Worm (Caenorhabditis elegans) whole organism, late embryonic: Measurements from ENCODE around the gene F21H12.3.

Source experiments
- C08G9.2 ChIP-seq: sonication (generic microtip); optimal IDR thresholded peaks from 2 replicates; lab custom pipeline; 2016; ENCODE audit warnings: mild to moderate bottlenecking, missing genetic modification characterization, moderate library complexity, missing compliant biosample characterization
- F13H6.1 ChIP-seq: sonication (generic microtip); optimal IDR thresholded peaks from 2 replicates; lab custom pipeline; 2016; ENCODE audit warnings: missing genetic modification characterization, missing compliant biosample characterization
- Y22D7AL.16 ChIP-seq: sonication (generic microtip); optimal IDR thresholded peaks from 2 replicates; lab custom pipeline; 2016; ENCODE audit warnings: missing genetic modification characterization, missing compliant biosample characterization
- ceh-18 ChIP-seq: sonication (generic microtip); optimal IDR thresholded peaks from 2 replicates; lab custom pipeline; 2016; ENCODE audit warnings: missing genetic modification characterization, missing compliant biosample characterization
- ceh-2 ChIP-seq: sonication (generic microtip); optimal IDR thresholded peaks from 2 replicates; lab custom pipeline; 2016; ENCODE audit warnings: missing genotype, missing genetic modification characterization, missing compliant biosample characterization
- ceh-24 ChIP-seq: sonication (generic microtip); optimal IDR thresholded peaks from 2 replicates; lab custom pipeline; 2016; ENCODE audit warnings: mild to moderate bottlenecking, missing genetic modification characterization, missing compliant biosample characterization
- ceh-30 ChIP-seq: fragments of 150-350 bp; optimal IDR thresholded peaks from 2 replicates; lab custom pipeline; 2014; ENCODE audit warnings: missing biosample characterization, missing genetic modification characterization
- ceh-31 ChIP-seq: sonication (generic microtip); optimal IDR thresholded peaks from 2 replicates; lab custom pipeline; 2016; ENCODE audit warnings: missing genetic modification characterization, missing compliant biosample characterization
- ceh-34 ChIP-seq: sonication (generic microtip); optimal IDR thresholded peaks from 2 replicates; lab custom pipeline; 2016; ENCODE audit warnings: mild to moderate bottlenecking, missing genetic modification characterization, missing compliant biosample characterization
- ceh-45 ChIP-seq: fragments of 200-800 bp; sonication (Bioruptor generic); IDR thresholded peaks from 2 replicates; pipeline ENCODE4 v1.3.6; 2022; ENCODE audit warnings: missing genetic modification reagents, missing genetic modification characterization, missing compliant biosample characterization
- ceh-48 ChIP-seq: sonication (generic microtip); optimal IDR thresholded peaks from 2 replicates; lab custom pipeline; 2016; ENCODE audit warnings: missing genetic modification characterization, inconsistent platforms, missing compliant biosample characterization
- ceh-6 ChIP-seq: fragments of 200-800 bp; sonication (Bioruptor generic); optimal IDR thresholded peaks from 2 replicates; lab custom pipeline; 2018; ENCODE audit warnings: mild to moderate bottlenecking, missing genetic modification characterization, missing compliant biosample characterization
- che-1 ChIP-seq: sonication (generic microtip); optimal IDR thresholded peaks from 2 replicates; lab custom pipeline; 2016; ENCODE audit warnings: mild to moderate bottlenecking, missing genetic modification characterization, missing compliant biosample characterization
- dmd-4 ChIP-seq: sonication (generic microtip); optimal IDR thresholded peaks from 2 replicates; lab custom pipeline; 2016; ENCODE audit warnings: borderline replicate concordance, missing genetic modification characterization, missing compliant biosample characterization
- dve-1 ChIP-seq: sonication (generic microtip); optimal IDR thresholded peaks from 2 replicates; lab custom pipeline; 2017; ENCODE audit warnings: antibody characterized with exemption, mild to moderate bottlenecking, missing genetic modification characterization, missing compliant biosample characterization
- elt-2 ChIP-seq: sonication (generic microtip); optimal IDR thresholded peaks from 2 replicates; lab custom pipeline; 2016; ENCODE audit warnings: missing genetic modification reagents, missing genetic modification characterization, missing compliant biosample characterization
- ets-4 ChIP-seq: sonication (generic microtip); optimal IDR thresholded peaks from 2 replicates; lab custom pipeline; 2016; ENCODE audit warnings: missing genetic modification characterization, missing compliant biosample characterization
- eyg-1 ChIP-seq: sonication (generic microtip); optimal IDR thresholded peaks from 2 replicates; lab custom pipeline; 2016; ENCODE audit warnings: missing genotype, missing genetic modification characterization, missing compliant biosample characterization
- fkh-10 ChIP-seq: fragments of 150-350 bp; optimal IDR thresholded peaks from 2 replicates; lab custom pipeline; 2014; ENCODE audit warnings: missing biosample characterization, missing genetic modification reagents, missing genetic modification characterization
- hlh-15 ChIP-seq: sonication (generic microtip); optimal IDR thresholded peaks from 2 replicates; lab custom pipeline; 2016; ENCODE audit warnings: missing genetic modification characterization, missing compliant biosample characterization
- lin-11 ChIP-seq: fragments of 200-800 bp; sonication (Bioruptor generic); optimal IDR thresholded peaks from 2 replicates; lab custom pipeline; 2018; ENCODE audit warnings: mild to moderate bottlenecking, missing genetic modification characterization, missing compliant biosample characterization
- nfya-1 ChIP-seq: sonication (generic microtip); optimal IDR thresholded peaks from 2 replicates; lab custom pipeline; 2017; ENCODE audit warnings: missing genetic modification characterization, mild to moderate bottlenecking, missing compliant biosample characterization, antibody characterized with exemption, moderate library complexity
- nhr-11 ChIP-seq: fragments of 150-350 bp; optimal IDR thresholded peaks from 2 replicates; lab custom pipeline; 2014; ENCODE audit warnings: missing biosample characterization, missing genetic modification characterization
- odd-2 ChIP-seq: sonication (generic microtip); optimal IDR thresholded peaks from 2 replicates; lab custom pipeline; 2017; ENCODE audit warnings: antibody characterized with exemption, mild to moderate bottlenecking, missing genetic modification characterization, missing compliant biosample characterization
- pha-2 ChIP-seq: sonication (generic microtip); optimal IDR thresholded peaks from 2 replicates; lab custom pipeline; 2017; ENCODE audit warnings: mild to moderate bottlenecking, missing genetic modification characterization, missing compliant biosample characterization
- pha-4 ChIP-seq: fragments of 150-350 bp; optimal IDR thresholded peaks from 2 replicates; lab custom pipeline; 2018; ENCODE audit warnings: missing biosample characterization, missing genetic modification reagents, missing genetic modification characterization
- pros-1 ChIP-seq: fragments of 150-350 bp; optimal IDR thresholded peaks from 2 replicates; lab custom pipeline; 2014; ENCODE audit warnings: missing biosample characterization, missing genetic modification reagents, missing genetic modification characterization
- rnt-1 ChIP-seq: sonication (generic microtip); optimal IDR thresholded peaks from 2 replicates; lab custom pipeline; 2016; ENCODE audit warnings: missing genetic modification characterization, missing compliant biosample characterization
- sdc-2 ChIP-seq: sonication (generic microtip); optimal IDR thresholded peaks from 2 replicates; lab custom pipeline; 2016; ENCODE audit warnings: missing genotype, missing genetic modification characterization, missing compliant biosample characterization
- sox-2 ChIP-seq: fragments of 200-800 bp; sonication (Bioruptor generic); IDR thresholded peaks from 2 replicates; pipeline ENCODE4 v1.3.6; 2022; ENCODE audit warnings: missing genetic modification reagents, missing genetic modification characterization, missing compliant biosample characterization
- sox-4 ChIP-seq: sonication (generic microtip); optimal IDR thresholded peaks from 2 replicates; lab custom pipeline; 2017; ENCODE audit warnings: mild to moderate bottlenecking, missing genetic modification characterization, inconsistent platforms, missing compliant biosample characterization
- syd-9 ChIP-seq: sonication (generic microtip); optimal IDR thresholded peaks from 2 replicates; lab custom pipeline; 2016; ENCODE audit warnings: mild to moderate bottlenecking, missing genetic modification characterization, moderate library complexity, missing compliant biosample characterization
- tbx-2 ChIP-seq: sonication (generic microtip); optimal IDR thresholded peaks from 2 replicates; lab custom pipeline; 2016; ENCODE audit warnings: missing genetic modification characterization, missing compliant biosample characterization
- ttx-3 ChIP-seq: sonication (generic microtip); optimal IDR thresholded peaks from 2 replicates; lab custom pipeline; 2016; ENCODE audit warnings: missing genetic modification reagents, missing genetic modification characterization, missing compliant biosample characterization
- unc-3 ChIP-seq, 2 experiments: fragments of 200-800 bp in 1 of 2; sonication (Bioruptor generic) in 1 of 2; sonication (generic microtip) in 1 of 2; conservative IDR thresholded peaks in 1 of 2; optimal IDR thresholded peaks in 1 of 2; 2 replicates each; pipeline versions ENCODE4 v1.3.6 to Lab custom; 2016 to 2022; ENCODE audit warnings: missing compliant biosample characterization in 2 of 2, missing genetic modification characterization in 2 of 2, missing genetic modification reagents in 1 of 2
- unc-42 ChIP-seq: sonication (generic microtip); optimal IDR thresholded peaks from 2 replicates; lab custom pipeline; 2016; ENCODE audit warnings: missing genotype, missing genetic modification characterization, missing compliant biosample characterization
- unc-86 ChIP-seq: sonication (generic microtip); optimal IDR thresholded peaks from 2 replicates; lab custom pipeline; 2016; ENCODE audit warnings: missing genetic modification characterization, missing compliant biosample characterization
- zip-5 ChIP-seq: sonication (generic microtip); optimal IDR thresholded peaks from 2 replicates; lab custom pipeline; 2016; ENCODE audit warnings: missing genetic modification characterization, missing compliant biosample characterization
- ztf-16 ChIP-seq: sonication (generic microtip); optimal IDR thresholded peaks from 2 replicates; lab custom pipeline; 2017; ENCODE audit warnings: missing genetic modification characterization, missing compliant biosample characterization

The F21H12.3 gene

ce11 chrII:6082620-6083019 lies at the start of gene F21H12.3:
Gene F21H12.3, plus strand, starts transcription at chrII:6082920.
- TF ChIP-seq ceh-34 (tag; lab: Kevin White, UChicago) (no peak), fkh-10 (GFP tag; lab: Kevin White, UChicago) (no peak), ceh-6 (GFP tag; lab: Kevin White, UChicago) (no peak), ceh-45 (no peak), ceh-31 (no peak)
- TF ChIP-seq, all 69 proteins: peak for 0

ce11 chrII:6043166-6043565 lies 39.6 kb upstream of the F21H12.3 start, which contains the start of gene R12C12.10:
Gene R12C12.10, minus strand, starts transcription at chrII:6043266.
- TF ChIP-seq pha-4 (tag; lab: Kevin White, UChicago): no peak
- TF ChIP-seq ztf-16 (tag; lab: Kevin White, UChicago): no peak
- TF ChIP-seq syd-9 (tag; lab: Kevin White, UChicago): no peak
- no peak for TF ChIP-seq ceh-18 (tag; lab: Kevin White, UChicago)
- TF ChIP-seq sox-2 (GFP tag; lab: Robert Waterston, UW): no peak
- no peak for TF ChIP-seq eyg-1
- no peak for TF ChIP-seq nhr-11 (tag; lab: Kevin White, UChicago)
- TF ChIP-seq tbx-2 (tag; lab: Kevin White, UChicago): no peak
- no peak for TF ChIP-seq che-1
- TF ChIP-seq Y22D7AL.16: no peak
- no peak for TF ChIP-seq dmd-4 (tag; lab: Kevin White, UChicago)
- no peak for TF ChIP-seq sox-4
- no peak for TF ChIP-seq unc-86 (tag; lab: Kevin White, UChicago)
- TF ChIP-seq ceh-2 (tag; lab: Kevin White, UChicago): no peak
- TF ChIP-seq ceh-48 (tag; lab: Kevin White, UChicago): no peak
- TF ChIP-seq rnt-1 (tag; lab: Kevin White, UChicago): no peak
- no peak for TF ChIP-seq zip-5 (tag; lab: Kevin White, UChicago)
- no peak for TF ChIP-seq ceh-24

DNA sequence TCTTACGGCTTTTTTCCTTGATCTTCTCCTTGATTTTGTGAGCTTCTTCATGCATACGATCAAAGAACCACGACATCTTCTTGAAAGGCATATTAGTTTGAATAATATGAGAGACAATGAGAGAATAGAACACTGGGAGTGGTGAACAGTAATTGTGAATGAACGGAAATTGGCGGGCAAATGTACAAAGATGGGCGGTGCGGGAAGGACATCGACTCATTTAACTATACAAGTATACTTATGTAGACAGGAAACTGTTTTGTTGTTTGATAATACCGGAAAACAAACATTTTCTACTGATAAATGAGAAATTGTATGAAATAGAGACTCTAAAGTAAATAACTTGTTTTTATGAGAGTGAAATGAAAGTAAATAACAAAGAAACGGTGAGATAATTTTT lies 37.7 kb upstream of the F21H12.3 start, which contains the start of gene R12C12.5:
TSS of gene R12C12.5 (minus strand) at position 101 of the 400 bp plus-strand sequence.
- no peak for TF ChIP-seq hlh-15 (tag; lab: Kevin White, UChicago)
- TF ChIP-seq nfya-1 (tag; lab: Kevin White, UChicago): no peak
- no peak for TF ChIP-seq pha-2 (tag; lab: Kevin White, UChicago)

- TF ChIP-seq ets-4 (tag; lab: Kevin White, UChicago): no peak
- peak; percentile 6 for TF ChIP-seq ceh-18 (tag; lab: Kevin White, UChicago)
Measured at ce11 chrII:6046023-6046631, 36.6 kb upstream of the F21H12.3 start.

DNA sequence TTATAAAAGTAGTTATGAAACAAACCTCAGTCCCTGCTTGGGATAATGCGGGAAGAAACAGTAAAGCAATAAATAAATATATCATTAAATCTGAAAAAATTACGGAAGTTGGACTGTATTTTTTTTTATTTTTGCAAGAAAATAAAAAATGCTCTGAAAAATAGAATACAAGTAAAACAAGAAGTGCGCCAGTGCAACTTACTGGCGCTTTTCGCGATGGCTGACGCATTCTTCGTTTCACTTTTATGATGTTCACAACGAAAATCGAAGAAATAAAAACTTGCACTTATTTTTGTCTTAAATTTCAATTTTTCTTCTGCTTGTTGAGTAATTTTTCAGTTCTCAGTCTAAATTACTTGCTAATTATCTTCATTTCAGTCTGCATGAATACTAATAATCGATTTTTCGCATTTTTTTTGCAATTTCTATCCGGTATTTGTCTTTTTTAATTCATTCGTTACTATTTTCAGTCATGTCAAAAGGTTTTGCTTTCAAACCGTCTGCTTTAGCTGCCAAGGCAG lies 35.0 kb upstream of the F21H12.3 start, which contains the start of the genes R12C12.6 and ran-5:
TSS of gene R12C12.6 (minus strand) at position 229 of the 521 bp plus-strand sequence.
TSS of gene ran-5 (plus strand) at position 471 of the 521 bp plus-strand sequence.
- TF ChIP-seq ceh-48 (tag; lab: Kevin White, UChicago) (peak; percentile 4), ceh-45 (no peak), unc-3 (GFP tag; conservative IDR thresholded peaks at IDR 0.05; lab: Robert Waterston, UW) (0 out of 2 replicates have a peak, but pooled peaks have one; percentile 28), unc-3 (tag; optimal IDR thresholded peaks at IDR 0.05; lab: Kevin White, UChicago) (no peak), odd-2 (tag; lab: Kevin White, UChicago) (peak; percentile 2), eyg-1 (no peak), pros-1 (tag; lab: Kevin White, UChicago) (no peak), nfya-1 (tag; lab: Kevin White, UChicago) (peak; percentile 52), lin-11 (tag; lab: Kevin White, UChicago) (peak; percentile 35), sox-4 (peak; percentile 42), nhr-11 (tag; lab: Kevin White, UChicago) (no peak), Y22D7AL.16 (no peak), unc-86 (tag; lab: Kevin White, UChicago) (peak; percentile 45), ceh-2 (tag; lab: Kevin White, UChicago) (peak; percentile 11), dve-1 (tag; lab: Kevin White, UChicago) (peak; percentile 32), ceh-34 (tag; lab: Kevin White, UChicago) (peak; percentile 37), unc-42 (tag; lab: Kevin White, UChicago) (no peak), ceh-18 (tag; lab: Kevin White, UChicago) (peak; percentile 14), ttx-3 (tag; lab: Kevin White, UChicago) (peak; percentile 24), elt-2 (tag; lab: Kevin White, UChicago) (peak; percentile 74), F13H6.1 (tag; lab: Kevin White, UChicago) (peak; percentile 21), sdc-2 (peak; percentile 16), ceh-30 (tag; lab: Kevin White, UChicago) (peak; percentile 75), tbx-2 (tag; lab: Kevin White, UChicago) (peak; percentile 48), ztf-16 (tag; lab: Kevin White, UChicago) (peak; percentile 44), ceh-31 (peak; percentile 34), C08G9.2 (peak; percentile 31)
